Fruit fly (Drosophila melanogaster): ENCODE data around the gene CG42327.

The CG42327 gene

DNA sequence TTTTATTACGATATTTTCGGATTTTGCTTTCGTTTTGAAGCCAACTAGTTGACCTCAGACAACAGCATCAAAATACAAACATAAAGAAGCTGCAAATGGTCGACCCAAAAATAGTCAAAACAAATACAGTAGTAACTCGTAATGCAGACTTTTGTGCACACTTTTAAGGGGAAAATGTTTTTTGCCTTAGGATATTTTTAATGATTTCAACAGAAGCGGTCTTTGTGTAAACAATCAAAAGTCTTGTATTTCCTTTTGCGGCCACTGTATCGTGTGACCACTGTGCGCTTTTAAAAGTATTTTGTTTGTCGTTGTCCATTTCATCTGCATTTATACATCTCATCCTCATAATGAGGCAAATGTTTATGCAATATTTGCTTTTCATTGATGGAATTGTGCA lies 6.5 kb upstream of the CG42327 start (continued):
- TF ChIP-seq Hr78 (GFP tag; optimal IDR thresholded peaks at IDR 0.05): peak in 1 of 2 experiments; percentile 46

DNA sequence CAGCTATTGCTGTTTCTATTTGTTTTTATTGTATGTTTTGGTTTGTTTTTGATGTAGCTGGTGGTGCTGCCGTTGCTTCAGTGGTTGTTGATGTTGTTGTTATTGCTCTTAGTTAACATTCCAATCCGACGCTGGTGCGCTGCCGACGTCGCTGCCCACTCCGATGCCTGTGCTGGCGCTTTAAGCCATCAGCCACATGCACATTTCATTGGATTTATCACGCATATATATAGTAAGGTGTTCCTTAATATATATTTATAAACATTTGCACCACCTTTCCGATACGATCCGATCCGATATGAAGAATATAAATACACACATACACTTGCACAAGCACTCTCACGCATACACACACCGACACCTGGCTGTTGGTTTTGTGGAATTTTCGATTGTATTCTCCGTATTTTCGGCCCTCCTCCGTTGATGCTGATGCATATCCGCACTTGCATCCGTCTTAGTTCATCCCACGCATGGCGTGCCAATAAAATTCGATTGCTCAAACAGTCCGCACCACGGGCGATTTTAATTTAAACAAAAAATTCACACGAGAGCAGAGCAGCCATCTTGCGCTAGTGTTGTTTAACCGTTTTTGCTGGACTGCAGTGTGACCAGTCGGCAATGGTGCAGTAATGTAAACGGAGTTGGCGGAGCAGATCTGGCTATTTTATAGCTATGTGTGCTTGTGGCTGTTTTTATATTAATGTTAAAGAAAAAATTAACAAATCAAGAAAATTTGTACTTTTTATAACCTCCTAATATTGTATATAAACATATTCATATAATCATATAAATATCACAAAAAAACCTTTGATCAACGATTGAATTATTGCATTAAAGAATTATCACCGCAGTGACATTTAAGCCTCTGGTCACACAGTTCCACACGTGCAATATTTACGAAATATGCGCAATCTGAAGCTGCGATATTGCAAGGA lies 5.6 kb upstream of the CG42327 start, which contains the start of the genes Csk and Elp1:
Csk (minus strand) TSS at position 602 of the 935 bp plus-strand sequence.
Elp1 (plus strand) TSS at position 867 of the 935 bp plus-strand sequence.
- TF ChIP-seq CG3995 (GFP tag; optimal IDR thresholded peaks at IDR 0.05) (peak; percentile 56), Fer3 (tag; optimal IDR thresholded peaks at IDR 0.05) (peak; percentile 59), oc (tag; optimal IDR thresholded peaks at IDR 0.05) (no peak), sc (optimal IDR thresholded peaks at IDR 0.05) (no peak), sc (GFP tag; optimal IDR thresholded peaks at IDR 0.05) (no peak), CG31224 (GFP tag; IDR thresholded peaks at IDR 0.05) (no peak), CG10321 (GFP tag; IDR thresholded peaks at IDR 0.05) (no peak), Hand (GFP tag; optimal IDR thresholded peaks at IDR 0.05) (no peak), gce (GFP tag; IDR thresholded peaks at IDR 0.05) (no peak), Eip74EF (GFP tag; optimal IDR thresholded peaks at IDR 0.05) (peak in 1 of 2 experiments; percentile 20), chm (GFP tag; IDR thresholded peaks at IDR 0.05) (peak; percentile 18; the same call in 1 of the 2 replicates), inv (GFP tag; IDR thresholded peaks at IDR 0.05; ENCODE audit: partially characterized antibody) (peak; percentile 37; the same call in 1 of the 2 replicates), Dfd (GFP tag; optimal IDR thresholded peaks at IDR 0.05) (no peak), wdn (GFP tag; IDR thresholded peaks at IDR 0.05) (no peak), grn (GFP tag; optimal IDR thresholded peaks at IDR 0.05) (peak; percentile 62), cas (GFP tag; IDR thresholded peaks at IDR 0.05) (no peak), HLH3B (GFP tag; IDR thresholded peaks at IDR 0.05) (peak; percentile 52), luna (GFP tag; optimal IDR thresholded peaks at IDR 0.05) (no peak), Side (GFP tag; optimal IDR thresholded peaks at IDR 0.05) (no peak), Scr (GFP tag; IDR thresholded peaks at IDR 0.05; ENCODE audit: partially characterized antibody) (peak; percentile 36; the same call in 1 of the 2 replicates), CG12236 (GFP tag; optimal IDR thresholded peaks at IDR 0.05) (no peak), jigr1 (GFP tag; IDR thresholded peaks at IDR 0.05) (peak; percentile 24; the same call in 1 of the 3 replicates), ranshi (GFP tag; IDR thresholded peaks at IDR 0.05) (no peak), Poxn (GFP tag; IDR thresholded peaks at IDR 0.05) (no peak), sens (GFP tag) (peak; percentile 86), pzg (GFP tag; optimal IDR thresholded peaks at IDR 0.05) (peak; percentile 81), CG13296 (GFP tag; optimal IDR thresholded peaks at IDR 0.05) (peak; percentile 47), CG4424 (GFP tag; optimal IDR thresholded peaks at IDR 0.05) (peak; percentile 74), gt (GFP tag; IDR thresholded peaks at IDR 0.05) (no peak), twi (tag; optimal IDR thresholded peaks at IDR 0.05) (peak; percentile 73), CG13624 (GFP tag; optimal IDR thresholded peaks at IDR 0.05) (peak; percentile 8), CG11398 (GFP tag; optimal IDR thresholded peaks at IDR 0.05) (no peak), CTCF (GFP tag; optimal IDR thresholded peaks at IDR 0.05) (no peak), Sox100B (GFP tag; optimal IDR thresholded peaks at IDR 0.05) (peak; percentile 59), slbo (GFP tag; IDR thresholded peaks at IDR 0.05) (peak; percentile 78), CG17361 (GFP tag; IDR thresholded peaks at IDR 0.05) (peak; percentile 76), CG6175 (GFP tag; IDR thresholded peaks at IDR 0.05) (no peak), dmrt99B (tag; optimal IDR thresholded peaks at IDR 0.05) (peak; percentile 42), TFAM (GFP tag; optimal IDR thresholded peaks at IDR 0.05) (no peak), ato (GFP tag; IDR thresholded peaks at IDR 0.05; ENCODE audit: partially characterized antibody) (no peak), CG10979 (tag; optimal IDR thresholded peaks at IDR 0.05) (peak; percentile 49), Doc2 (GFP tag; IDR thresholded peaks at IDR 0.05) (no peak), sens-2 (GFP tag; IDR thresholded peaks at IDR 0.05) (no peak), vvl (GFP tag; IDR thresholded peaks at IDR 0.05) (peak; percentile 61), NC2α (GFP tag; optimal IDR thresholded peaks at IDR 0.05) (no peak), fd96Cb (tag; optimal IDR thresholded peaks at IDR 0.05) (peak; percentile 7), CG4360 (GFP tag; IDR thresholded peaks at IDR 0.05) (peak; percentile 80)
